Fruit fly (Drosophila melanogaster) whole organism, larva: ENCODE measurements around the gene y.

Source experiments
- noc ChIP-seq: fragments of 200-800 bp; sonication (Bioruptor generic); optimal IDR thresholded peaks from 3 replicates; lab custom pipeline; 2019; ENCODE audit warnings: missing biosample characterization, mild to moderate bottlenecking, missing genetic modification characterization, moderate library complexity

Gene y

DNA sequence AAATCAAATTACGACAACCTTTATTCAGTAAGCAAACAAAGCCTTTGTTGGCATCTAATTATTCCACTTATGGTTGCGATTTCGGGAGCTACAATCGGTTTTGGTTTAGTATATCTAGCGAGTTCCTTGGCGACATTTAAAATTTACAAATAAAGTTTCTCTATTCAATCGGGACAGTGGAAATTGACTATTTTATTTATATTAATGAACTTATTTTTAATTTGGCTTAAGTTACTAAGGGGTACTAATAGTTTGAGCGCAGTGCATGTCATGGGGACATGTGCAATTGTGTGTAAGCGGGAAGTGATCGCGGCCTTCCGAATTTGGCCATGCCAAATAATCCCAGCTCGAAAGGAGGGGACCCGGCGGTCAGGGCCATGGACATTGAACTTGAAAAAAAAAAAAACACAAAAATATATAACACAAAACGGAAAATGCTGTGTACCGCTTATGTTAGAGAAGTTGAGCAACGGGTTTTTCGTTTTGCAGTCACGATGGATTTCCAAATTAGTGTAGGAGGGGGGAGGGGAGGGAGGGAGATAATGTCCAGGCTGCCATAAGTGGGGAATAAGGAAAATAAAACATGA is 2.3 kb upstream of the y start:
- TF ChIP-seq noc, result no peak

DNA sequence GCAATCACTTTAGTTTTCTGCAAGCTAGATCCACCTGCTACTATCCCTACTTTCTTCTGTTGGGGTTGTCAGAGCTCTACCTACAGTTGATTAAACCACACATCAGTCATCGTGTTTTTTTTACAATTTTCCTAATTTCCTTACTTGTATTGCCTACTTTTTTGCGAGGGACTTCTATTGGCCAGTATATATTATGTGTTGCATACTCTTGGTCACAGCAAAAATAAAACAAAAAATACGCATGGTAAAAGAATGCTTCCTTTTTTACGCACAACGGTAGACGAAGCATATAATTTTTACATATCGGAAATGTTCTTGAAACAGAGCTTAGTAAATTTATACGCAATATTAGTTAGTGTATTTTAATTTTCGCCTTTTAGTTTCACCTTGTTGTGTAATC is 5.1 kb downstream of the y start:
- no peak for TF ChIP-seq noc

DNA sequence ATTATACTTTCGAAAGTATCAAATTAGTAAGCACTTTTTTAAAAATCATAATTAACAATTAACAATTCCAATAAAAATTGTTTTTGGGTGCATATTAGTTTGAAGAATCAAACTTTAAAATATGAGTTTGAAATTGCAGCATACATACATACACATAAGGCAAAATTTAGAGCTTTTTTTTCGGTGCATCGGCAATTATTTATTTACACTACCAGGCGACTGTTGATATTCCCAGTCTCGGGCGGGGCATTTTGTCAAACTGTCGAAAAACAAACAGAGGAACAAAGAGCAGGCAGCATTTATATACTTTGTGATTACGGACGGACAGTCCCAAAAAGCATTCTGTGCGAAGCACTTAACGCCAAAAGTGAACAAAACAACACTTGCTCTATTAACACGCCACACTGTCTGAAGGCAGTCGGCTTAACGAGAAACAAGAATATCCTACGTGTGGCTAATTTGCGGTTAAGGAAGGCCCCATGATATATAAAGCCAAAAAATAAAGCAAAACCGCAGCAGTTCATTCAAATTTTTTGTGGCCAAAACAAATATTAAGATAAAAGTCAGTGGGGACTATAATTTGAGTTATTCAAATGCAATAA is 5.9 kb downstream of the y start:
- no peak for TF ChIP-seq noc

DNA sequence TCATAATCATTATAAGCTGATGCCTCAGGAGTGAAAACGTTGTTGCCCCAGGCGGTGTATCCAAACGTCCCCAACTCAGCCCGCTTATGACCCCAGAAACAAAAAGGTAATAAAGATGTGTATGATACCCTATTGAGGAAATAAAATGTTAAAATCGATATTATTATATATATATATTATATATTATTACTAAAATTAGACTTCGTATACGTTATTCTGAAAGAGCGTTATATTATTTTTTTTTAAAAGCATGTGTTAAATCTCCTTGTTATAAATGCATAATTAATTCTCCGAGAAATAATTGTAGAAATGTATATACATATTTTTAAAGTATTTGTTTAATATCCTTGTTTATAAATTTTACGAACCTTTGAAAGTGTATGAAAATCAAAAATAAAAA is 7.7 kb downstream of the y start:
- no peak for TF ChIP-seq noc

DNA sequence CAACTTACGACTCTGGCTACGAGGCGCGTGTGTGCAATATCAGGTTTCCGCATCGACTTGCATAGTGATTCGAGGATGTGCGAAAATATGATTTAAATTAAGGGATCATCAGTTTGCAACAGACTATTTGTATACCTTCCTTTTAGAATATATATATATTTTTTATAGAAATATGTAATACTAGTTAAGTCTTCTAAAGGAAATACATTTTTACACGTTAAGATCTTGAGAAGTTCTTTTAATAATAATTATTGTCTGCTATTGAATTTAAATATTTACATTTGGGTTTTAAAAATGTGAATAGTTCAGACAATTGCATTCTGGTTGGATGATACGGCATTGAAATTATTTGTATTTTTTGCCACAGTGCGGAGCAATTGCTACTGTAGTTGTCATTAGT is 10.5 kb downstream of the y start:
- TF ChIP-seq noc, result no peak

DNA sequence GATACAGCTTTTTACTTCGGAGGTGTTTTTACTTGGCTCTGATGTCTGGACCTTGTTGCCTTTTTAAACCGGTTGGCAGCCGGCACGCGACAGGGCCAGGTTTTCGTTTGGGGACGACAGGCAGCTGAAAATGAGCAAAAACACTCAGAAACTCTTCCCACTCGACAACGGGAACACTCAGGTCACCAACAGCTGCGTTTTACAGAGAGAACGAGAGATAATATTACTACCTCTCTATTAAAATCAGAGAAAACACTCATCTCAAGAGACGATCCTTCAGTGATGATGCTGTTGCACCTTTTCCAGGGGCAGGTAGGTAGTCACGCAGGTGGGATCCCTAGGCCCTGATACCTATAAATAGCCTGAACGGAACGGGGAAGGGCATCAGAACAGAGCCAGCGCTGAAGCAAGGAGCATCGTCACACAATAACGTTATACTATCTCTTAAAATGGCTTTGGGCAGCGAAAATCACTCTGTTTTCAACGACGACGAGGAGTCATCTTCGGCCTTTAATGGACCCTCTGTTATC is 13.4 kb downstream of the y start, which contains the start of gene ac:
ac (plus strand) TSS at position 387 of the 530 bp plus-strand sequence.
- TF ChIP-seq noc, result no peak

DNA sequence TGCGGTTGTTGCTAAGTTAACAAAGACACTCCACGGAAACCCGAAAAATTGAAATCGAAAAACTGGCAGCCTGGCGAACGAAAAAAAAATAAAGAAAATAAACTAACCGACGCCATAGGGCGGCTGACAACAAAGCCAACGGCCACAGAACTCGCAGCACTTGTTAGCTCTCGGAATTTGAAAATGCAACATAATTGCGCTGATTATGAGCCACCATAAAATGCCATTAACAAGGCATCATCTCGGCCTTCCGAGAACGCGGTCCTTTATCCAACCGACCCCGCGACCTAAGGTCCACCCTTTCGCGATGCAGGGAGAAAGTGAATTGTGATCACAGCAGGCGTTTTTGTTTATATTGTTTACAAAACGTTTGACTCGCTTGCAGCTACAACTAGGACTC is 21.1 kb downstream of the y start:
- no peak for TF ChIP-seq noc

DNA sequence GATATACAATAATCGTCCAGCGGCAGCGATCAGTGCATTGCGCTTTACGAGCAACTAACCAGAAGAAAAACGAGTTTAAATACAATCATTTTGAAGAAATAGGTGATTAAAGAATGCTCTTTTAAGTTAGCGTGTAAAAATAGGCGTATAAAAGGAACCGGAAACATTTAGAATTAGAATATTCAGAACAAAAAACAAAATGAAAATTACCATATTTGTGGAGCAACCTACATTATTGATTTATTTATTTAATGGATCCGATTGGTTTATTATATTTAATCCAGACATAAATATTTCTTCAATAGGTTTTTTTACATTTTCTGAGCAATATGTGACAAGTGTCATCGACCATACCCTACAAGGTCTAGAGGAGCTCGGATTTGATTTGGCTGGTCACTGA is 22.0 kb downstream of the y start:
- TF ChIP-seq noc, result no peak

DNA sequence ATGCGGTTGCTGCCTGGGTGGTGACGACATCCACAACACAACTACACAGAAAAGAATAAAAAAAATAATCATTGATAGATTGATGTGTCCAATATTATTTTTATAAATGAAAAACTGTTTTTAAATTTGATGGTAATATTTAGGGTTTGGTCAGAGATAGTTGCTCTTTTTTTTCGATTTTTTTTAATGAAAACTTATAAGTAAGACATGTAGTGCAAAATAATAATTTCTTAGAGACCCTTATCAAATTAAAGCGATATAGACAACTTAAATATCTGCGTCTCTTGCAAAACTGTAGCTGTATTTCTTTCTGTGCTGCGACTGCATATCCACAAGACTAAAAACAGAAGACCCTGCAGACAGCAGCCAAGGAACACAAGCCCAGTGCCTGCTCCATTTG is 23.2 kb downstream of the y start:
- TF ChIP-seq noc, result no peak

DNA sequence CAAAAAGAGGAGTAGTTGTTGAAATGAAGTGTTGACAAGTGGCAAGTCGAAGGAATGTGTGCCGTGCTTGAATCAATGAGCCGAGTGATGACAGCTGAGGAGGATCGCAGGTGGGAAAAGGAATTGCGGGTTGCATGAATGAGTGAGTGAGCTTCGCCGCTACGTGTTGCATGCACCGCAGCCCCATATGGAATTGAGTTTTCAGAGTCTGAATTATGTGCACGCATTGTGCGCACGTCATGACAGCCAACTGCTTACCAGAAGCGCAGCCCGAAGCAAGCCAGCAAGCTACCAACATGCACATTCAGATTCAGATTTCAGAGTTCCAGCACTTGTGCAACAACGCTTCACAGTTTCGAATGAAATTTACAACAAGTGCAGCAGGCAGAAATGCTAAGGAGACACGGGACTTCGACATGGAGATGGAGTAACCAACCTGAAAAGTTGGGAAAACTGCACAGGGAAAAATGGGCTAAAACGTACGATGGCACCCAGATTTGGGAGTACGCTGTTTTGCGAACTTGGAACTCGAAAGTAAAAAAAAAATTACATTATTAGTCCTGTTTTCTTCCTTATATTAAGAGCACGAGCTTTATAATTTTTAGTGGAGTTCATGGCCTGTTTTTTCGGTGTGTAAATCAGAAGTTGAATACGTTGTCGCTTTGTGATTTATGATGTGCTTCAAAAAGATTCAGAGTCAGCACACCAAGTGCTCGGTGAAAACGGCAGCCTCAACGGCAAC is 29.6 kb downstream of the y start:
- TF ChIP-seq noc, result no peak

DNA sequence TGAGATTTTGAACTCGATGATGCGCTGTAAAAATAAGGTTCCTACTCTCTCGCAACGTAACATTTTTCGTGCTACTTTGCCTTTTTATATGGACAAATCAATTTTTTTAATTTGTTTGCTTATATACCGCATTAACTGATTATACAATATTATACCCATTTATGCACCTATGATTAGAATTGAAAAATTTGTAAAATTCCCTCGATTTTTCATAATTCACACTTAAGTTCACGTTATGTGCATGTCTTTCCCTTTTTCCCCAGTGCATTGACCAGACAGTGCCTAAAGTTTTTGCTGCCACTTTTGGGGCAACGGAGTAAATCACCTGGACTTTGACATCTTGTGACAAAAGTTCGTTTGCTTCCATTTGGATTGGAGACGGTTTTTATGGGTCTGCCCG is 34.1 kb downstream of the y start:
- no peak for TF ChIP-seq noc

DNA sequence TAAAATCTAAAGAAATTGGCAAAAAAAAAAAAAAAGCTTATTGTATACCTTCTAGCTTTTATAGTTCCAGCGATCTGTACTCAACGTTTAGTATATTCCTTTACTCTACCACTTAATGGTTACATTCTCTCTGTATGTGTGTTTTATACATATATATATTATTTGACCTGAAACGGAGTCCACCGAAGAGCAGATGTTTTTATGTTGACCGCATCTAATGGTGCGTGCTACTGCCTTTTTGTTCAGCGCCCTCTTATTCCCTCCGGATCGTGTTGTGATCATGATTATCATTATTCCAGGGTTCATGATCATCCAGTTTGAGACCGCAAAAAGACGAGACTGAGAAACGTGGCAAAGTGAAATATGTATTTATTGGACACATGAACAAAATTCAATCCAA is 35.9 kb downstream of the y start:
- no peak for TF ChIP-seq noc

DNA sequence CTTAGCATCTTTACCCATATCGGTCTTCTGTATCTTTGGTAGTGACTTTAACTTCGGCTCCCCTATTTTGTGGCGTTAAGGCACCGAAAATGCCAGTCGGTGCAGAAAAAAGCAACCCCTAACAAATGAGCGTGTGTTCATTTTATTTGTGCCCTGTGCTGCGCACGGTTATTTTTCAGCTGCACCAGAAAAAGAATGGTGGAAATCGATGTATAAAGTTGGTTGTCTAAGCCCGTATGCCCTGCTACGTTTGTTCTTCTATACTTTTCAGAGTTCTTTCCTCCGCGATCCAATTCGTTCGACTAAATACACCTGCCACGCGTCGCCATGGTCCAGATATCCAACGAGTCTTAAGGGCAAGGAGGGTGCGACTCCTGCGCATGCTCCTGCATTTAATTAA is 36.7 kb downstream of the y start:
- no peak for TF ChIP-seq noc

DNA sequence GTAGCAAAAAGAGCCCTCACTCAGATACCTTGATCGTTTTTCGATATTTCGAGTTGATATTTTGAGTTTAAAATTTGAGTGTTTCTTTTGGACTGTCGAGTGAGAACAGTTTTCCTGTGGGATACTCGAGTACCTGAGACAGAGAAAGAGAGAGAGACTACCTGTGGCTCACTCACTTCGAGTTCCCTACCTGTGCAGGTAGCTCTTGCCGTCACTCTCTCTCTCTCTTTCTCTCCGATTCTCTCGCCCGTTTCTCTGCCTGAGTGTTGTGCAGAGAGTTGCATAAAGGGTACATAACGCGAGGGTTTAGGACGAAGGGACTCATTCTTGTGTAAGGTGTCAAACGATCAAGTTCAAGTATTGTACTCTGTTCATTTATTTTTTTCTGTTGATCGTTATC is 39.4 kb downstream of the y start, which contains the start of gene sc:
sc (plus strand) TSS at position 315 of the 400 bp plus-strand sequence.
- no peak for TF ChIP-seq noc

DNA sequence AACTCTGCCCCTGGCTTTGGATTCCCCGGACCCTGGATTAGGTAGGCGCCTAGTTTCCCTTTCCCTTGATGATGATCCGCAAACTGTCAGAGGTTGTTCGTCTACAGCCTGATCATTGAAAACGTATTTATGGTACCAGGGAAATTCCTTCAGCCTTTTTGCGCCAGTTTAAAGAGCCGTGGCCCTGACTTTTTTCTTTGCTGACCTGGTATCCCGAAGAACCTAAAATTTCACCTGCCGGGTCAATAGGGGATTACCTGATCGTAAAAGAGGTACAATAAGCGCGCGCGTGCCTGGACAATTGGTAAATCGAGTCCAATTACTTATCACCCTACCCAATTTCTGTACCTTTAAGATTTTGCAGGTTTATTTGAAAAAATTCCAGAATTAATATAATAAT is 43.4 kb downstream of the y start:
- TF ChIP-seq noc, result no peak

DNA sequence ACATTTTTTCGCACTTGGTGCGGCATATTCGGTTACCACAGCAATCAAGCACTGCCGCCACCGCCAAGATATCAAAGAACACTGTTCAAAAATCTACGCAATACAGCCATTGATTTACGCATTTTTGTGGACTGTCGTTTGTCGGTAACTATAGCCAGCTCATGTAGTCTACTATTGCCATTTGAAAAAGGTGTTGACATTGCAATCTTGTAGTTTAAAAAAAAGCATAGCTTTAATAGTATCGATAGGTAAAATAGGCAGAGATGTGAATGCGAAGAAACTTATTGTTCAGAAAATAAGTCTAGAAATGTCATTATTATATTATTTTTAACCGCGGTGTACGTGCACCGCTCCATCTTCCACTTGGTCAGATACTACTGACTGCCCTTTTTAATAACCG is 50.0 kb downstream of the y start:
- no peak for TF ChIP-seq noc

DNA sequence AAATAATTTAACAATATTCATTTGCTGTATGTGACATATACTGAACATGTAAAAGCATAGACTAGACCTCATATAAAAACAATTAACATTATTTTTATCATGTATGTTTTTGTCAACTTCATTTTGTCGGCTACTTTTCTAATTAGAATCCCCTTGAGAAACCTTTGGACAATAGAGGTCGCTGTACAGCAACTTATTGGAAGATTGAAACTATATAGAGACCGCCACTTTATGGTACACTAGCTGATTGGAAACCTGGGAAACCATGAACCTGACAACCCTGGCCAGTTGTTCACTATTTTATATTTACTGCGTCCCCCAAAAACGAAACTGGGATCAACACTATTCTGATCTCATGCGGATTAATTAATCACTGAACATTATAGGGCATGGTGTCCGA is 51.1 kb downstream of the y start:
- TF ChIP-seq noc, result no peak

DNA sequence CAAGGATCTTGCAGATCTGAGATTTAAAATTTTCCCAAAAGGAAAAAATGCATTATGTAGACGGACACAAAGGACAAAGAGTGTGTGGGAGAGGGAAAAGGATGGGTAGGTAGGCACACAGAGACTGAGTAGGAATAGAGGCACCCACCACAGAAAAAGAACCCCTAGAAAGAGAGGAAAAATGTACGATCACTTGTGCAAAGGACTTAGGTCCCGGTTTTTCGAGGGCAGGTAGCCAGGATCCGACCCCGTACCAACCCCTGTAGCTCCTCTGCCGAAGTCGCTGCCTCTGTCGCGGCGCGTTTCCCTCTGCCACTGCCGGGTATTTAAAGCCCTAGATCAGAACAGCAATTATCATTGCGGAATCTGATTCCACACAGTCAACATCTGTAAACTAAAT is 53.1 kb downstream of the y start:
- no peak for TF ChIP-seq noc
